Worm (Caenorhabditis elegans) whole organism, mixed stage, embryonic: ENCODE data around the gene sec-6.

ENCODE experiments used
- blmp-1 ChIP-seq: fragments of 150-350 bp; optimal IDR thresholded peaks from 2 replicates; lab custom pipeline; 2014; ENCODE audit warnings: missing biosample characterization, missing genetic modification characterization
- ceh-39 ChIP-seq: fragments of 150-350 bp; optimal IDR thresholded peaks from 2 replicates; lab custom pipeline; 2014; ENCODE audit warnings: missing biosample characterization, missing genetic modification characterization
- ces-1 ChIP-seq: fragments of 150-350 bp; optimal IDR thresholded peaks from 2 replicates; lab custom pipeline; 2014; ENCODE audit warnings: missing biosample characterization, missing genetic modification reagents, missing genetic modification characterization
- drap-1 ChIP-seq: fragments of 200-800 bp; sonication (Bioruptor generic); optimal IDR thresholded peaks from 3 replicates; lab custom pipeline; 2018; ENCODE audit warnings: mild to moderate bottlenecking, missing genetic modification characterization, missing compliant biosample characterization
- elt-1 ChIP-seq: sonication (generic microtip); optimal IDR thresholded peaks from 2 replicates; lab custom pipeline; 2017; ENCODE audit warnings: missing genetic modification characterization, mild to moderate bottlenecking, missing compliant biosample characterization, antibody characterized with exemption, moderate library complexity, borderline replicate concordance; ENCODE audit not compliant: insufficient read depth
- mab-5 ChIP-seq: fragments of 150-350 bp; optimal IDR thresholded peaks from 2 replicates; lab custom pipeline; 2014; ENCODE audit warnings: missing biosample characterization, missing genetic modification characterization
- mep-1 ChIP-seq: fragments of 150-350 bp; optimal IDR thresholded peaks from 2 replicates; lab custom pipeline; 2017; ENCODE audit warnings: missing biosample characterization, missing genetic modification reagents, missing genetic modification characterization, inconsistent platforms
- nhr-12 ChIP-seq: fragments of 150-350 bp; optimal IDR thresholded peaks from 2 replicates; lab custom pipeline; 2014; ENCODE audit warnings: missing biosample characterization, missing genetic modification characterization
- nhr-237 ChIP-seq: fragments of 150-350 bp; optimal IDR thresholded peaks from 2 replicates; lab custom pipeline; 2014; ENCODE audit warnings: missing biosample characterization, missing genetic modification characterization
- pha-4 ChIP-seq: fragments of 150-350 bp; optimal IDR thresholded peaks from 2 replicates; lab custom pipeline; 2018; ENCODE audit warnings: missing biosample characterization, missing genetic modification reagents, missing genetic modification characterization
- snpc-4 ChIP-seq: fragments of 150-350 bp; optimal IDR thresholded peaks from 2 replicates; lab custom pipeline; 2014; ENCODE audit warnings: missing biosample characterization, missing genetic modification characterization
- sptf-1 ChIP-seq: sonication (generic microtip); optimal IDR thresholded peaks from 2 replicates; lab custom pipeline; 2017; ENCODE audit warnings: mild to moderate bottlenecking, missing genetic modification characterization, moderate library complexity, missing compliant biosample characterization
- ztf-11 ChIP-seq: fragments of 150-350 bp; optimal IDR thresholded peaks from 2 replicates; lab custom pipeline; 2014; ENCODE audit warnings: missing biosample characterization, missing genetic modification characterization

ce11 chrII:5365645-5366044 is 6.3 kb downstream of the sec-6 start, which contains the start of gene F09E5.16:
- TF ChIP-seq mep-1 (tag; lab: Kevin White, UChicago) (no peak), nhr-237 (tag; lab: Kevin White, UChicago) (no peak), snpc-4 (tag; lab: Kevin White, UChicago) (no peak), pha-4 (tag; lab: Kevin White, UChicago) (no peak), ceh-39 (tag; lab: Kevin White, UChicago) (no peak), ces-1 (GFP tag; lab: Kevin White, UChicago) (peak; percentile 21), sptf-1 (tag; lab: Kevin White, UChicago) (no peak), mab-5 (no peak), elt-1 (no peak), blmp-1 (tag; lab: Kevin White, UChicago) (no peak), nhr-12 (tag; lab: Kevin White, UChicago) (no peak), drap-1 (GFP tag; lab: Kevin White, UChicago) (no peak), ztf-11 (tag; lab: Kevin White, UChicago) (no peak)
